Worm (Caenorhabditis elegans): ENCODE data around the gene lgc-40.

DNA sequence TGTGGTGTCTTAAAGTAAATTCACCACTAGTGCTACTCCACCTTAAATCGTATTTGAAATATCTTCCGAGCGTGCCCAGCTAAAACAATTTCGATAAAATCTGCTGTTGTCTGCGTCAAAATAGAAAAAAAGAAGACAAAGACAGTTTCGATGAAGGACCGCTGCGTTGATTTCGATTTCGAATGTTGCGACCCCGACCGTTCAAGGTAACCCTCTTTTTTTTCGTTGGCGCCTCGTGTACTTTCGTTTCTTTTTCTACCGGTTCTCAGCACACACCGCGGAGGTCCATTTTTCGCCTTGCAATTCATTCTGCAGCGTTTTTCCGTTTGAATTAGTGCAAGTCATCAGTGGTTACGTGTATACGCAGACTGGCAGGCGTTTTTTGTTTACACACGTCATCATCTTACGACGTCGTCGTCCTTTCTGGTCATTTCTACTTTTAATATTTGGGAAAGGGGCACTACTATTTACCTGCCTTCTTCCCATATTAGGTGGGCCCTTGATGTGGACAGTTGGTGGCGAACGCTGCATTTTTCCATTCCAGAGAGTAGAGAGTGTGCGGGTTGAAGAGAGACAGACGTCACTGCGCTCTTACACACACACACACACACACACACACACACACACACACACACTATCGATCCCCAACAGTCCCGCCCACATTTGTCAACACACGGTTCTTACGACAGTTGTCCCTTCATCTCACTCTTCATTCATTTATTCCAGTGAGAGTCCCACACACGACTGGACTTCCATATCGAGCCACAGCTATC is 8.3 kb downstream of the lgc-40 start:
- TF ChIP-seq ama-1 (optimal IDR thresholded peaks at IDR 0.05) (no peak), tbx-11 (GFP tag; IDR thresholded peaks at IDR 0.05) (no peak), ets-7 (tag; optimal IDR thresholded peaks at IDR 0.05) (no peak), pes-1 (GFP tag; IDR thresholded peaks at IDR 0.05) (0 out of 2 replicates have a peak, but pooled peaks have one; percentile 9), ceh-13 (GFP tag; optimal IDR thresholded peaks at IDR 0.05) (no peak)
